Worm (Caenorhabditis elegans) whole organism, L1 larva: ENCODE measurements around the gene R07A4.2.

Source experiments
- C34B4.2 ChIP-seq: sonication (generic microtip); optimal IDR thresholded peaks from 2 replicates; lab custom pipeline; 2017; ENCODE audit warnings: mild to moderate bottlenecking, missing genetic modification characterization, missing compliant biosample characterization
- F16B12.6 ChIP-seq: fragments of 150-350 bp; optimal IDR thresholded peaks from 2 replicates; lab custom pipeline; 2014; ENCODE audit warnings: missing biosample characterization, missing genetic modification characterization
- alr-1 ChIP-seq: fragments of 200-800 bp; sonication (Bioruptor generic); optimal IDR thresholded peaks from 2 replicates; lab custom pipeline; 2018; ENCODE audit warnings: borderline replicate concordance, mild to moderate bottlenecking, missing genetic modification characterization, missing compliant biosample characterization
- blmp-1 ChIP-seq: fragments of 150-350 bp; optimal IDR thresholded peaks from 2 replicates; lab custom pipeline; 2014; ENCODE audit warnings: missing biosample characterization, missing genetic modification characterization
- ceh-8 ChIP-seq: fragments of 200-800 bp; sonication (Bioruptor generic); optimal IDR thresholded peaks from 2 replicates; lab custom pipeline; 2018; ENCODE audit warnings: mild to moderate bottlenecking, missing genetic modification characterization, moderate library complexity, missing compliant biosample characterization
- ceh-82 ChIP-seq, 3 experiments: fragments of 150-350 bp in 1 of 3; sonication (generic microtip) in 2 of 3; optimal IDR thresholded peaks; 2 replicates each; lab custom pipeline; 2014 to 2017; ENCODE audit warnings: missing biosample characterization in 3 of 3, missing genetic modification characterization in 3 of 3
- ceh-88 ChIP-seq: fragments of 200-800 bp; sonication (Bioruptor generic); IDR thresholded peaks from 2 replicates; pipeline ENCODE4 v1.3.6; 2022; ENCODE audit warnings: missing genetic modification characterization, missing compliant biosample characterization
- ces-1 ChIP-seq: fragments of 150-350 bp; optimal IDR thresholded peaks from 2 replicates; lab custom pipeline; 2014; ENCODE audit warnings: missing biosample characterization, missing genetic modification reagents, missing genetic modification characterization
- dsc-1 ChIP-seq: sonication (generic microtip); optimal IDR thresholded peaks from 2 replicates; lab custom pipeline; 2016; ENCODE audit warnings: mild to moderate bottlenecking, missing genetic modification characterization, missing compliant biosample characterization
- efl-1 ChIP-seq, 4 experiments: fragments of 150-350 bp; optimal IDR thresholded peaks in 3 of 4; peaks in 1 of 4; 1 replicate in 1 of 4; 2 replicates in 3 of 4; lab custom pipeline; 2014; ENCODE audit warnings: missing biosample characterization in 2 of 4, missing genetic modification characterization in 2 of 4, missing genetic modification reagents in 2 of 4
- efl-3 ChIP-seq: fragments of 200-800 bp; sonication (Bioruptor generic); optimal IDR thresholded peaks from 2 replicates; lab custom pipeline; 2018; ENCODE audit warnings: mild to moderate bottlenecking, missing genetic modification characterization, missing compliant biosample characterization
- egl-13 ChIP-seq: sonication (generic microtip); optimal IDR thresholded peaks from 2 replicates; lab custom pipeline; 2016; ENCODE audit warnings: missing genotype, missing genetic modification reagents, missing genetic modification characterization, missing compliant biosample characterization
- elt-3 ChIP-seq, 6 experiments: fragments of 150-350 bp in 1 of 6; sonication (generic microtip); optimal IDR thresholded peaks; 2 replicates each; lab custom pipeline; 2017 to 2018; ENCODE audit warnings: missing biosample characterization in 6 of 6, missing genetic modification characterization in 6 of 6, inconsistent platforms in 1 of 6
- ets-5 ChIP-seq: fragments of 200-800 bp; sonication (Bioruptor generic); IDR thresholded peaks from 2 replicates; pipeline ENCODE4 v1.3.6; 2022; ENCODE audit warnings: missing genetic modification characterization, missing compliant biosample characterization
- fkh-10 ChIP-seq: sonication (generic microtip); optimal IDR thresholded peaks from 2 replicates; lab custom pipeline; 2017; ENCODE audit warnings: missing biosample characterization, missing genetic modification reagents, missing genetic modification characterization
- fkh-8 ChIP-seq: sonication (generic microtip); optimal IDR thresholded peaks from 2 replicates; lab custom pipeline; 2016; ENCODE audit warnings: mild to moderate bottlenecking, missing genetic modification characterization, missing compliant biosample characterization
- fos-1 ChIP-seq: fragments of 150-350 bp; optimal IDR thresholded peaks from 2 replicates; lab custom pipeline; 2014; ENCODE audit warnings: missing biosample characterization, missing genetic modification characterization
- hlh-17 ChIP-seq: fragments of 200-800 bp; sonication (Bioruptor generic); optimal IDR thresholded peaks from 2 replicates; lab custom pipeline; 2018; ENCODE audit warnings: missing genetic modification characterization, mild to moderate bottlenecking, missing compliant biosample characterization, moderate library complexity, borderline replicate concordance
- hpl-2 ChIP-seq: fragments of 150-350 bp; optimal IDR thresholded peaks from 2 replicates; lab custom pipeline; 2014; ENCODE audit warnings: missing biosample characterization, missing genetic modification reagents, missing genetic modification characterization
- isw-1 ChIP-seq: fragments of 200-800 bp; sonication (Bioruptor generic); IDR thresholded peaks from 2 replicates; pipeline ENCODE4 v1.3.6; 2022; ENCODE audit warnings: missing genetic modification characterization, missing compliant biosample characterization
- jun-1 ChIP-seq: fragments of 150-350 bp; optimal IDR thresholded peaks from 2 replicates; lab custom pipeline; 2014; ENCODE audit warnings: missing biosample characterization, missing genetic modification reagents, missing genetic modification characterization
- lin-14 ChIP-seq: fragments of 200-800 bp; sonication (Bioruptor generic); optimal IDR thresholded peaks from 2 replicates; lab custom pipeline; 2018; ENCODE audit warnings: mild to moderate bottlenecking, missing genetic modification characterization, moderate library complexity, missing compliant biosample characterization
- lin-15B ChIP-seq: fragments of 150-350 bp; sonication (generic microtip); optimal IDR thresholded peaks from 3 replicates; lab custom pipeline; 2014; ENCODE audit warnings: missing biosample characterization, missing genetic modification characterization
- lin-35 ChIP-seq, 2 experiments: fragments of 150-350 bp; optimal IDR thresholded peaks; 2 replicates each; lab custom pipeline; 2014; ENCODE audit warnings: missing biosample characterization in 2 of 2, missing genetic modification characterization in 2 of 2, missing genetic modification reagents in 2 of 2
- lsy-2 ChIP-seq, 2 experiments: fragments of 150-350 bp; optimal IDR thresholded peaks; 2 replicates each; lab custom pipeline; 2014; ENCODE audit warnings: missing biosample characterization in 2 of 2, missing genetic modification characterization in 2 of 2
- mdl-1 ChIP-seq, 2 experiments: fragments of 150-350 bp; optimal IDR thresholded peaks; 2 replicates each; lab custom pipeline; 2014 to 2017; ENCODE audit warnings: missing biosample characterization in 2 of 2, missing genetic modification characterization in 2 of 2, inconsistent platforms in 1 of 2
- mef-2 ChIP-seq: fragments of 150-350 bp; optimal IDR thresholded peaks from 2 replicates; lab custom pipeline; 2014; ENCODE audit warnings: missing biosample characterization, missing genetic modification characterization
- nhr-11 ChIP-seq: fragments of 150-350 bp; optimal IDR thresholded peaks from 2 replicates; lab custom pipeline; 2014; ENCODE audit warnings: missing biosample characterization, missing genetic modification characterization
- nhr-19 ChIP-seq: fragments of 200-800 bp; sonication (Bioruptor generic); conservative IDR thresholded peaks from 2 replicates; pipeline ENCODE4 v1.3.6; 2022; ENCODE audit warnings: missing genetic modification characterization, missing compliant biosample characterization
- nhr-20 ChIP-seq: sonication (generic microtip); optimal IDR thresholded peaks from 2 replicates; lab custom pipeline; 2016; ENCODE audit warnings: mild to moderate bottlenecking, missing genetic modification characterization, missing compliant biosample characterization
- nhr-28 ChIP-seq: fragments of 150-350 bp; optimal IDR thresholded peaks from 2 replicates; lab custom pipeline; 2014; ENCODE audit warnings: missing biosample characterization, missing genetic modification characterization
- nhr-47 ChIP-seq: sonication (generic microtip); optimal IDR thresholded peaks from 2 replicates; lab custom pipeline; 2016; ENCODE audit warnings: mild to moderate bottlenecking, missing genetic modification characterization, moderate library complexity, missing compliant biosample characterization
- nhr-71 ChIP-seq: sonication (generic microtip); optimal IDR thresholded peaks from 2 replicates; lab custom pipeline; 2016; ENCODE audit warnings: mild to moderate bottlenecking, missing genetic modification characterization, moderate library complexity, missing compliant biosample characterization
- nhr-85 ChIP-seq: sonication (generic microtip); peaks from one replicate; lab custom pipeline; 2016; ENCODE audit warnings: missing genetic modification characterization, inconsistent platforms, missing compliant biosample characterization
- rnt-1 ChIP-seq: sonication (generic microtip); optimal IDR thresholded peaks from 2 replicates; lab custom pipeline; 2016; ENCODE audit warnings: mild to moderate bottlenecking, missing genetic modification characterization, moderate library complexity, missing compliant biosample characterization
- snpc-4 ChIP-seq: fragments of 150-350 bp; optimal IDR thresholded peaks from 2 replicates; lab custom pipeline; 2014; ENCODE audit warnings: missing biosample characterization, missing genetic modification characterization
- snu-23 ChIP-seq: sonication (generic microtip); optimal IDR thresholded peaks from 2 replicates; lab custom pipeline; 2016; ENCODE audit warnings: missing genetic modification characterization, missing compliant biosample characterization
- sup-37 ChIP-seq: fragments of 200-800 bp; sonication (Bioruptor generic); optimal IDR thresholded peaks from 2 replicates; lab custom pipeline; 2018; ENCODE audit warnings: mild to moderate bottlenecking, missing genetic modification characterization, missing compliant biosample characterization
- tbx-2 ChIP-seq: sonication (generic microtip); optimal IDR thresholded peaks from 2 replicates; lab custom pipeline; 2016; ENCODE audit warnings: missing genetic modification characterization, missing compliant biosample characterization
- unc-130 ChIP-seq: fragments of 150-350 bp; optimal IDR thresholded peaks from 2 replicates; lab custom pipeline; 2017; ENCODE audit warnings: missing biosample characterization, missing genetic modification characterization, inconsistent platforms
- unc-62 ChIP-seq: fragments of 150-350 bp; optimal IDR thresholded peaks from 2 replicates; lab custom pipeline; 2014; ENCODE audit warnings: missing biosample characterization, missing genetic modification reagents, missing genetic modification characterization
- unc-86 ChIP-seq: sonication (generic microtip); optimal IDR thresholded peaks from 2 replicates; lab custom pipeline; 2016; ENCODE audit warnings: missing genetic modification characterization, missing compliant biosample characterization
- vab-15 ChIP-seq: sonication (generic microtip); optimal IDR thresholded peaks from 2 replicates; lab custom pipeline; 2017; ENCODE audit warnings: missing genotype, mild to moderate bottlenecking, missing genetic modification characterization, missing compliant biosample characterization

Gene R07A4.2

DNA sequence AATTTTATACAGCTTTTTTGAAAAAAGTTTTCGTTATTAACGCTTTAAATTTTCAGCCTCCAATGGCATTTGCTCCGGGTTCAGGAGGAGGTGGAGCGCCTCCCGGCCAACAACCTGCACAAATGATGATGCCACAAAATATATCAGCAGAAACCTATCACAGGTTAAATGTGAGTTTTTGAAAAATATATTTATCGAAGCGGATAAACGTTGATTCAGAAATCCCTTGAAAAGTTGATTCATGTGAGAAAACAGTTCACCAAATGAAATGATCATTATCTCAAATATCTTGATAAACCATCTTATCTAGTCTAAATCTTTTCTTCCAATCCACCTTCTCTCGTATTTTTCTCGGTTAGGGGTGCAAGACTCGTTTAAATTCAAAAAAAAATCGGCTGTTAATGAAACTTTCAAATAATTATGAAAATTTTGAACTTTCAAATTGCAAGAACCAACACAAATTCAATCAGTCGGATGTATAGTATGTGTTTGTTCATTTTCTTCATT lies 23.0 kb upstream of the R07A4.2 start, which contains the start of gene sma-9 (continued):
- TF ChIP-seq fos-1 (no peak), alr-1 (no peak), lin-15B (tag; lab: Kevin White, UChicago) (no peak), nhr-11 (tag; lab: Kevin White, UChicago) (no peak), F16B12.6 (tag; lab: Kevin White, UChicago) (no peak), lsy-2 (tag; optimal IDR thresholded peaks at IDR 0.05; lab: Kevin White, UChicago) (peak in 1 of 2 experiments; percentile 11), ets-5 (GFP tag; lab: Robert Waterston, UW) (no peak)

DNA sequence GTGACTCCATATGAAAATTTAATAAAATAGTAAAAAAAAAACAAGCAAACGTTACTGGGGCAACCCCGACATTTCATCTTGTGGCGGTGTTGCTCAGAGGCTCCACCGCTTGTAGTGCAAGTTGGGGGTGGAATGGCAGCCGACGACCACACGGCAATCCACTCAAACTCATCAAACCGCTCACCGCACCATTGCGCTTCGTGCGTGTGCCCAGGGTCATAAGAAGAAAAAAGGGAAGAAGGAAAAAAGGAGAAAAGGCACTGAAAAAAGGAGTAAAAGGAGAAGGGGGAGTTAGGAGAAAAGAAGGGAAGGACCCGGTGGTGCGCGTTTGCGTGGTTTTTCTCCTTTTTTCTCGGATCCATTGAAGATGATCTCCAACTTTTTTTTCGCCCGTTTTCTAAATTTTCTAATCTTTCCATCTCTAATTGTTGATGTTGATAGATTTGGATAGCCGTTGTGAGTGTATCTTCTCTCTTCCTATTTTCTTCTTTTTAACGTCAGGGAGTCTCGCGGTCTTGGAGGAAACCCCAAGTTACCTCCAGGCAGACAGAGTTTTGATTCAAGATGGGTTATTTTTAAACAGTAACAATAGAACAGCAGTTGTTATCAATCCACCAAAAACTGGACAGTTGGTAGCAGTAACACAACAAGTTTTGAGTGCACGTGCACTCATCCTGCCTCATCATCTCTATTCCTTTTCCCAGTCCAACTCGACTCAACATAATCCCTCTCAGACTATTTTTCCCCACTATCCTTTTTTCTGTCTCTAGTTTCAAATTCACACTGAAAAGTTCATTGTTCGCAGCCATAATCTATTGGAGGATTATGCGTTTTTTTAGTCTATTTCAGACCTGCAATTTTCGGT lies 22.2 kb upstream of the R07A4.2 start:
- TF ChIP-seq hpl-2 (GFP tag; lab: Kevin White, UChicago) (no peak), nhr-71 (peak; percentile 33), nhr-19 (no peak; the same call in 1 of the 2 replicates), jun-1 (tag; lab: Kevin White, UChicago) (peak; percentile 5), blmp-1 (tag; lab: Kevin White, UChicago) (peak; percentile 55), hlh-17 (GFP tag; lab: Kevin White, UChicago) (no peak), F16B12.6 (tag; lab: Kevin White, UChicago) (no peak), snpc-4 (tag; lab: Kevin White, UChicago) (peak; percentile 3), efl-1 (optimal IDR thresholded peaks at IDR 0.05; lab: Kevin White, UChicago) (no peak), efl-1 (GFP tag; optimal IDR thresholded peaks at IDR 0.05 in 1 of 2; lab: Kevin White, UChicago) (peak in 1 of 2 experiments; percentile 19), nhr-85 (tag; lab: Kevin White, UChicago) (peak; percentile 89), unc-130 (tag; lab: Kevin White, UChicago) (peak; percentile 31), snu-23 (peak; percentile 22), ets-5 (GFP tag; lab: Robert Waterston, UW) (no peak), mef-2 (tag; lab: Kevin White, UChicago) (no peak), tbx-2 (tag; lab: Kevin White, UChicago) (no peak), dsc-1 (tag; lab: Kevin White, UChicago) (peak; percentile 44), nhr-20 (tag; lab: Kevin White, UChicago) (no peak), sup-37 (no peak), rnt-1 (tag; lab: Kevin White, UChicago) (peak; percentile 8), lin-35 (GFP tag; optimal IDR thresholded peaks at IDR 0.05; lab: Kevin White, UChicago) (peak in 1 of 2 experiments; percentile 2), ces-1 (GFP tag; lab: Kevin White, UChicago) (no peak), egl-13 (tag; lab: Kevin White, UChicago) (peak; percentile 40), fkh-8 (tag; lab: Kevin White, UChicago) (peak; percentile 61), fkh-10 (peak; percentile 43), nhr-47 (tag; lab: Kevin White, UChicago) (peak; percentile 27), ceh-8 (GFP tag; lab: Kevin White, UChicago) (peak; percentile 6), elt-3 (tag; optimal IDR thresholded peaks at IDR 0.05; lab: Kevin White, UChicago) (peak in 1 of 6 experiments; percentile 40), ceh-82 (tag; optimal IDR thresholded peaks at IDR 0.05; lab: Kevin White, UChicago) (peak in 2 of 3 experiments; percentile 25 to 42), lin-14 (GFP tag; lab: Kevin White, UChicago) (peak; percentile 71)

DNA sequence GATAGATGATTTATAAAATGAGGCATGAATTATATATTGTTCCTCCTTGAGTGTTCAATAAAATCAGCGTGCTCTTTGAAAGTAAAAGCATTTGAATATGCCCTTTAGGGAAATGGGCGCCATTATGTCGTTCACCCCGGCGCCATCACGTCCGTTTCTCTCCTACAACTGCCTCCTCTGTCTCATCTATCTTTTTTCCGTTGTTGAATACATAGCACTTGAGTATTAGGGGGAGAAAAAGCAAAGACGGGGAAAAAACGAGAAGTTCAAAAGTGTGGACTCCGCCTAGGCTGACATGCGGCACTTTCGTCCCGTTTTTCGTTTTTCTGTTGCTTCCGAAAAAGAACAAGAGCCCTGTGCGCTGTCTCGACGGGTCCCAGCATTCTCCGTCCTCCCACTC lies 21.4 kb upstream of the R07A4.2 start:
- TF ChIP-seq lin-35 (GFP tag; optimal IDR thresholded peaks at IDR 0.05; lab: Kevin White, UChicago), result no peak
- TF ChIP-seq unc-86 (tag; lab: Kevin White, UChicago), result no peak
- TF ChIP-seq lin-14 (GFP tag; lab: Kevin White, UChicago), result peak; percentile 24
- TF ChIP-seq vab-15, result no peak
- peak; percentile 72 for TF ChIP-seq blmp-1 (tag; lab: Kevin White, UChicago)
- TF ChIP-seq ceh-88 (GFP tag; lab: Robert Waterston, UW), result 0 out of 2 replicates have a peak, but pooled peaks have one; percentile 26
- TF ChIP-seq unc-62 (GFP tag; lab: Kevin White, UChicago), result no peak
- no peak for TF ChIP-seq hlh-17 (GFP tag; lab: Kevin White, UChicago)
- TF ChIP-seq efl-3 (GFP tag; lab: Kevin White, UChicago), result no peak
- no peak for TF ChIP-seq mdl-1 (tag; optimal IDR thresholded peaks at IDR 0.05; lab: Kevin White, UChicago)
- TF ChIP-seq nhr-28, result no peak
- TF ChIP-seq snpc-4 (tag; lab: Kevin White, UChicago), result no peak
- TF ChIP-seq nhr-71, result no peak
- TF ChIP-seq isw-1, result no peak
- TF ChIP-seq C34B4.2 (tag; lab: Kevin White, UChicago), result no peak
